Fruit fly (Drosophila melanogaster): Measurements from ENCODE around the gene Cyp4e3.

The Cyp4e3 gene

dm6 chr2L:9711107-9711585 lies 38.7 kb downstream of the Cyp4e3 start, which contains the start of gene CG4364:
TSS of gene CG4364 (minus strand) at chr2L:9711271.
- TF ChIP-seq trh (GFP tag; optimal IDR thresholded peaks at IDR 0.05) (no peak), Ravus (GFP tag; IDR thresholded peaks at IDR 0.05) (no peak), CG3065 (GFP tag; optimal IDR thresholded peaks at IDR 0.05) (no peak), CG4360 (GFP tag; IDR thresholded peaks at IDR 0.05) (peak; percentile 44; the same call in 1 of the 2 replicates), fru (optimal IDR thresholded peaks at IDR 0.05) (no peak), Hmr (GFP tag; optimal IDR thresholded peaks at IDR 0.05) (no peak), CG4424 (GFP tag; optimal IDR thresholded peaks at IDR 0.05) (no peak), CG15514 (GFP tag; optimal IDR thresholded peaks at IDR 0.05) (peak; percentile 78), GATAe (GFP tag; conservative IDR thresholded peaks at IDR 0.05) (no peak), Abd-B (GFP tag; optimal IDR thresholded peaks at IDR 0.05) (no peak), gcm2 (GFP tag; optimal IDR thresholded peaks at IDR 0.05) (no peak), lbe (GFP tag; optimal IDR thresholded peaks at IDR 0.05) (no peak), Camta (GFP tag; optimal IDR thresholded peaks at IDR 0.05) (no peak), CG32767 (GFP tag; IDR thresholded peaks at IDR 0.05) (no peak), CG17328 (GFP tag; IDR thresholded peaks at IDR 0.05) (no peak), sug (tag; optimal IDR thresholded peaks at IDR 0.05) (peak; percentile 35), sc (optimal IDR thresholded peaks at IDR 0.05) (no peak), sc (GFP tag; optimal IDR thresholded peaks at IDR 0.05) (no peak), Gug (GFP tag; IDR thresholded peaks at IDR 0.05) (no peak), ftz-f1 (GFP tag; optimal IDR thresholded peaks at IDR 0.05) (peak; percentile 46), CG9437 (GFP tag; optimal IDR thresholded peaks at IDR 0.05) (no peak), CG2712 (tag; optimal IDR thresholded peaks at IDR 0.05) (peak; percentile 40), tgo (GFP tag; IDR thresholded peaks at IDR 0.05) (no peak), tin (GFP tag; optimal IDR thresholded peaks at IDR 0.05) (no peak), toy (GFP tag; IDR thresholded peaks at IDR 0.05) (no peak), CG1792 (GFP tag; optimal IDR thresholded peaks at IDR 0.05) (no peak), CG34376 (GFP tag; optimal IDR thresholded peaks at IDR 0.05) (no peak), CG13424 (tag; optimal IDR thresholded peaks at IDR 0.05) (no peak), lola (GFP tag; optimal IDR thresholded peaks at IDR 0.05) (no peak), CG2678 (tag; optimal IDR thresholded peaks at IDR 0.05) (no peak), CG17359 (tag; optimal IDR thresholded peaks at IDR 0.05) (no peak), pum (GFP tag; optimal IDR thresholded peaks at IDR 0.05) (no peak), HLH54F (GFP tag; optimal IDR thresholded peaks at IDR 0.05) (no peak), emc (GFP tag; optimal IDR thresholded peaks at IDR 0.05) (no peak), CG7745 (tag; optimal IDR thresholded peaks at IDR 0.05) (no peak), luna (GFP tag; optimal IDR thresholded peaks at IDR 0.05) (no peak), CG12942 (GFP tag; optimal IDR thresholded peaks at IDR 0.05) (no peak), Nf-YB (GFP tag; optimal IDR thresholded peaks at IDR 0.05) (no peak), TFAM (GFP tag; optimal IDR thresholded peaks at IDR 0.05) (no peak), CG11504 (tag; optimal IDR thresholded peaks at IDR 0.05) (no peak), CG34422 (GFP tag; IDR thresholded peaks at IDR 0.05) (0 out of 3 replicates have a peak, but pooled peaks have one; percentile 68), Deaf1 (tag; optimal IDR thresholded peaks at IDR 0.05) (no peak), CG9932 (GFP tag; IDR thresholded peaks at IDR 0.05) (no peak), HmgD (GFP tag; optimal IDR thresholded peaks at IDR 0.05) (no peak), p53 (GFP tag; optimal IDR thresholded peaks at IDR 0.05) (no peak), crol (GFP tag; IDR thresholded peaks at IDR 0.05) (no peak), CG9727 (GFP tag; optimal IDR thresholded peaks at IDR 0.05) (no peak), corto (GFP tag; optimal IDR thresholded peaks at IDR 0.05) (no peak), jing (GFP tag; optimal IDR thresholded peaks at IDR 0.05) (no peak), CG8924 (tag; optimal IDR thresholded peaks at IDR 0.05) (no peak), ac (GFP tag; optimal IDR thresholded peaks at IDR 0.05) (no peak), Spps (tag; optimal IDR thresholded peaks at IDR 0.05) (no peak), scrt (GFP tag; optimal IDR thresholded peaks at IDR 0.05) (no peak)

Measured in whole organism, embryonic.